Worm (Caenorhabditis elegans): Measurements from ENCODE around the gene T07F12.2.

DNA sequence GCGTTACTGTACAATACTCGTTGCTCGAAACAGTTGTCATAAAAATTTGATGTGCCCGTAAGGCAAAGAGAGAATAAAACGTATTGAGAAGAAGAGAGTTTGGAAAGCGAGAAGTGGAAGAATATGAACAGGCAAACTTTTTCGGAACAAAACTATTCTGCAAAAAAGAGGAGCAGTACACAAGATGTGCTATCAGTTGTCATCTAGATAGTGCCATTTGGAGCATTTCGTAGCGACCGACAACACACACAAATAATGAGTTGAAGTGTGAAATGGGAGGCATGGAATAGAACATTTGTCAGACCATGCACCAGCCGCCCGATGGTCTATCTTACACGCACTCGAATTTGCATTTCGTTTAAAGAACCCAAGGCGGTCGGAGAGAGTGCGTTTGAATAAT is 28.0 kb upstream of the T07F12.2 start:
- TF ChIP-seq egl-27 (tag; optimal IDR thresholded peaks at IDR 0.05) (no peak), fkh-10 (GFP tag; optimal IDR thresholded peaks at IDR 0.05) (no peak), tbx-2 (tag; optimal IDR thresholded peaks at IDR 0.05) (no peak), nhr-237 (tag; optimal IDR thresholded peaks at IDR 0.05) (no peak), nhr-77 (tag; optimal IDR thresholded peaks at IDR 0.05) (no peak), aly-2 (tag; optimal IDR thresholded peaks at IDR 0.05) (no peak), zag-1 (tag; optimal IDR thresholded peaks at IDR 0.05) (no peak), unc-39 (tag; optimal IDR thresholded peaks at IDR 0.05) (no peak), mdl-1 (tag; optimal IDR thresholded peaks at IDR 0.05) (no peak), elt-2 (tag; optimal IDR thresholded peaks at IDR 0.05) (peak; percentile 59), elt-3 (tag; optimal IDR thresholded peaks at IDR 0.05) (no peak)
